Fruit fly (Drosophila melanogaster): ENCODE measurements around the gene Pcyt2.
A peak's percentile ranks its signal among the peaks of the same experiment; 100 is the strongest.

dm6 chr3L:1586266-1587054 lies 33.2 kb downstream of the Pcyt2 start:
- TF ChIP-seq CG8478 (optimal IDR thresholded peaks at IDR 0.05) (no peak), usp (GFP tag; optimal IDR thresholded peaks at IDR 0.05) (no peak), Dll (optimal IDR thresholded peaks at IDR 0.05) (peak; percentile 99), psq (optimal IDR thresholded peaks at IDR 0.05) (no peak)

Measured in whole organism.